Worm (Caenorhabditis elegans) whole organism, young adult: ENCODE data around the gene K08D8.9.

Experiments
- B0019.2 ChIP-seq: fragments of 200-800 bp; sonication (Bioruptor generic); conservative IDR thresholded peaks from 2 replicates; pipeline ENCODE4 v1.3.6; 2022; ENCODE audit warnings: missing genetic modification reagents, missing genetic modification characterization, missing compliant biosample characterization
- B0035.1 ChIP-seq: sonication (generic microtip); optimal IDR thresholded peaks from 2 replicates; lab custom pipeline; 2016; ENCODE audit warnings: missing genetic modification characterization, mild to moderate bottlenecking, missing compliant biosample characterization, missing genotype, missing genetic modification reagents
- B0261.1 ChIP-seq: sonication (generic microtip); optimal IDR thresholded peaks from 2 replicates; lab custom pipeline; 2016; ENCODE audit warnings: mild to moderate bottlenecking, missing genetic modification characterization, moderate library complexity, missing compliant biosample characterization
- C17E4.6 ChIP-seq: fragments of 200-800 bp; sonication (Bioruptor generic); IDR thresholded peaks from 2 replicates; pipeline ENCODE4 v1.3.6; 2022; ENCODE audit warnings: missing genetic modification reagents, missing genetic modification characterization, missing compliant biosample characterization
- F22D6.2 ChIP-seq: sonication (generic microtip); optimal IDR thresholded peaks from 2 replicates; lab custom pipeline; 2016; ENCODE audit warnings: mild to moderate bottlenecking, missing genetic modification characterization, missing compliant biosample characterization
- F23B12.7 ChIP-seq: sonication (generic microtip); optimal IDR thresholded peaks from 2 replicates; lab custom pipeline; 2017; ENCODE audit warnings: missing genetic modification characterization, mild to moderate bottlenecking, missing compliant biosample characterization, antibody characterized with exemption, moderate library complexity; ENCODE audit not compliant: insufficient read depth
- F52B5.7 ChIP-seq: sonication (generic microtip); optimal IDR thresholded peaks from 2 replicates; lab custom pipeline; 2016; ENCODE audit warnings: mild to moderate bottlenecking, missing genetic modification characterization, missing compliant biosample characterization
- F57A8.1 ChIP-seq: fragments of 200-800 bp; sonication (Bioruptor generic); optimal IDR thresholded peaks from 2 replicates; lab custom pipeline; 2018; ENCODE audit warnings: mild to moderate bottlenecking, missing genetic modification characterization, moderate library complexity, missing compliant biosample characterization
- Y53F4B.3 ChIP-seq: fragments of 200-800 bp; sonication (Bioruptor generic); IDR thresholded peaks from 2 replicates; pipeline ENCODE4 v1.3.6; 2022; ENCODE audit warnings: missing genetic modification reagents, missing genetic modification characterization, missing compliant biosample characterization
- Y67H2A.10 ChIP-seq: fragments of 200-800 bp; sonication (Bioruptor generic); conservative IDR thresholded peaks from 2 replicates; pipeline ENCODE4 v1.3.6; 2022; ENCODE audit warnings: missing genetic modification reagents, missing genetic modification characterization, missing compliant biosample characterization
- ZK185.1 ChIP-seq: sonication (generic microtip); optimal IDR thresholded peaks from 2 replicates; lab custom pipeline; 2016; ENCODE audit warnings: mild to moderate bottlenecking, missing genetic modification characterization, missing compliant biosample characterization; ENCODE audit not compliant: poor library complexity, severe bottlenecking
- attf-3 ChIP-seq: fragments of 200-800 bp; sonication (Bioruptor generic); conservative IDR thresholded peaks from 2 replicates; pipeline ENCODE4 v1.3.6; 2022; ENCODE audit warnings: missing genetic modification reagents, missing genetic modification characterization, missing compliant biosample characterization
- cebp-2 ChIP-seq: fragments of 200-800 bp; sonication (Bioruptor generic); IDR thresholded peaks from 2 replicates; pipeline ENCODE4 v1.3.6; 2022; ENCODE audit warnings: missing genetic modification characterization, missing compliant biosample characterization
- ceh-91 ChIP-seq: fragments of 200-800 bp; sonication (Bioruptor generic); IDR thresholded peaks from 2 replicates; pipeline ENCODE4 v1.3.6; 2022; ENCODE audit warnings: missing genetic modification reagents, missing genetic modification characterization, missing compliant biosample characterization
- dpff-1 ChIP-seq: sonication (generic microtip); optimal IDR thresholded peaks from 2 replicates; lab custom pipeline; 2017; ENCODE audit warnings: mild to moderate bottlenecking, missing genetic modification characterization, missing compliant biosample characterization
- dpl-1 ChIP-seq: fragments of 150-350 bp; optimal IDR thresholded peaks from 2 replicates; lab custom pipeline; 2014; ENCODE audit warnings: missing biosample characterization, missing genetic modification reagents, missing genetic modification characterization
- efl-1 ChIP-seq: fragments of 150-350 bp; optimal IDR thresholded peaks from 2 replicates; lab custom pipeline; 2014; ENCODE audit warnings: missing biosample characterization, missing genetic modification reagents, missing genetic modification characterization
- egl-18 ChIP-seq: fragments of 200-800 bp; sonication (Bioruptor generic); IDR thresholded peaks from 2 replicates; pipeline ENCODE4 v1.3.6; 2022; ENCODE audit warnings: missing genetic modification reagents, missing genetic modification characterization, missing compliant biosample characterization
- gei-17 ChIP-seq: fragments of 200-800 bp; sonication (Bioruptor generic); optimal IDR thresholded peaks from 2 replicates; lab custom pipeline; 2018; ENCODE audit warnings: mild to moderate bottlenecking, missing genetic modification characterization, missing compliant biosample characterization
- lsl-1 ChIP-seq: fragments of 200-800 bp; sonication (Bioruptor generic); optimal IDR thresholded peaks from 2 replicates; lab custom pipeline; 2018; ENCODE audit warnings: mild to moderate bottlenecking, missing genetic modification characterization, moderate library complexity, missing compliant biosample characterization
- lsy-27 ChIP-seq: sonication (generic microtip); optimal IDR thresholded peaks from 2 replicates; lab custom pipeline; 2017; ENCODE audit warnings: missing genetic modification characterization, mild to moderate bottlenecking, missing compliant biosample characterization, antibody characterized with exemption, missing genotype, borderline replicate concordance; ENCODE audit not compliant: insufficient read depth
- mxl-1 ChIP-seq: sonication (generic microtip); optimal IDR thresholded peaks from 2 replicates; lab custom pipeline; 2016; ENCODE audit warnings: missing genetic modification characterization, missing compliant biosample characterization
- nfya-1 ChIP-seq: sonication (generic microtip); optimal IDR thresholded peaks from 2 replicates; lab custom pipeline; 2017; ENCODE audit warnings: antibody characterized with exemption, missing compliant biosample characterization, missing genetic modification characterization, borderline replicate concordance; ENCODE audit not compliant: insufficient read depth
- nhr-80 ChIP-seq: sonication (generic microtip); optimal IDR thresholded peaks from 2 replicates; lab custom pipeline; 2016; ENCODE audit warnings: missing genetic modification characterization, missing compliant biosample characterization
- nhr-90 ChIP-seq: sonication (generic microtip); optimal IDR thresholded peaks from 2 replicates; lab custom pipeline; 2016; ENCODE audit warnings: missing genotype, mild to moderate bottlenecking, missing genetic modification characterization, missing compliant biosample characterization
- snpc-1.3 ChIP-seq: sonication (generic microtip); optimal IDR thresholded peaks from 2 replicates; lab custom pipeline; 2017; ENCODE audit warnings: missing genetic modification characterization, mild to moderate bottlenecking, missing compliant biosample characterization, antibody characterized with exemption, moderate library complexity, missing genotype, missing genetic modification reagents; ENCODE audit not compliant: insufficient read depth
- snpc-4 ChIP-seq, 5 experiments: fragments of 150-350 bp in 1 of 5; sonication (generic microtip) in 4 of 5; optimal IDR thresholded peaks; 2 replicates each; lab custom pipeline; 2014 to 2018; ENCODE audit warnings: missing genetic modification characterization in 5 of 5, missing biosample characterization in 3 of 5, antibody characterized with exemption in 2 of 5, mild to moderate bottlenecking in 2 of 5, missing compliant biosample characterization in 2 of 5, missing genotype in 2 of 5, moderate library complexity in 2 of 5, missing genetic modification reagents in 1 of 5
- somi-1 ChIP-seq: fragments of 200-800 bp; sonication (Bioruptor generic); optimal IDR thresholded peaks from 2 replicates; lab custom pipeline; 2018; ENCODE audit warnings: mild to moderate bottlenecking, missing genetic modification characterization, missing compliant biosample characterization
- xnd-1 ChIP-seq: sonication (generic microtip); optimal IDR thresholded peaks from 2 replicates; lab custom pipeline; 2016; ENCODE audit warnings: missing genotype, missing genetic modification reagents, missing genetic modification characterization, missing compliant biosample characterization
- ztf-26 ChIP-seq: sonication (generic microtip); optimal IDR thresholded peaks from 2 replicates; lab custom pipeline; 2017; ENCODE audit warnings: missing genetic modification characterization, missing compliant biosample characterization

Gene K08D8.9

DNA sequence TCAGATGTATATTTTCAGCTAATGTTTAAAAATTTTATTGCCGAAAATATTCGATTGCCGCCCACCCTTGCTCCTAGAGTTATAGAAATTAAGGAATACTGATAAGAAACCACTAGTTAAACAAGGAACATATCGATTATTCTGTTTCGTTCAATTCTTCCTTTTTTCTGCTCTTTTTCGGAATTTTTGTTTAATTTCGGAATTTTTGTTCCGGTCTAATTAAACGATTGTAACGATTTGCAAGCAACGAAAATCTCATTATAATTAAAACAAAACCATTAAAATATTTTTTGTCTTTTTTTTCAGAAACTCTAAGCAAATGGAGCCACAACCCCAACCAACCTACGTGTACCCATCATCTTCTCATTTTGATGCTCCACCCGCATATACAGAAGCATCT lies 7.3 kb upstream of the K08D8.9 start, which contains the start of gene K08D8.1:
Gene K08D8.1, plus strand, starts transcription at position 301 of the 400 bp plus-strand sequence.
- TF ChIP-seq F23B12.7 (tag; lab: Kevin White, UChicago) (no peak), lsl-1 (GFP tag; lab: Kevin White, UChicago) (no peak), attf-3 (GFP tag; lab: Robert Waterston, UW) (no peak), lsy-27 (tag; lab: Kevin White, UChicago) (no peak), dpl-1 (GFP tag; lab: Kevin White, UChicago) (no peak), snpc-1.3 (tag; lab: Kevin White, UChicago) (no peak), B0035.1 (tag; lab: Kevin White, UChicago) (no peak), snpc-4 (GFP tag; optimal IDR thresholded peaks at IDR 0.05; lab: Kevin White, UChicago) (no peak), snpc-4 (tag; optimal IDR thresholded peaks at IDR 0.05; lab: Kevin White, UChicago) (no peak), xnd-1 (no peak), C17E4.6 (GFP tag; lab: Robert Waterston, UW) (no peak), efl-1 (GFP tag; lab: Kevin White, UChicago) (no peak), nfya-1 (no peak)

DNA sequence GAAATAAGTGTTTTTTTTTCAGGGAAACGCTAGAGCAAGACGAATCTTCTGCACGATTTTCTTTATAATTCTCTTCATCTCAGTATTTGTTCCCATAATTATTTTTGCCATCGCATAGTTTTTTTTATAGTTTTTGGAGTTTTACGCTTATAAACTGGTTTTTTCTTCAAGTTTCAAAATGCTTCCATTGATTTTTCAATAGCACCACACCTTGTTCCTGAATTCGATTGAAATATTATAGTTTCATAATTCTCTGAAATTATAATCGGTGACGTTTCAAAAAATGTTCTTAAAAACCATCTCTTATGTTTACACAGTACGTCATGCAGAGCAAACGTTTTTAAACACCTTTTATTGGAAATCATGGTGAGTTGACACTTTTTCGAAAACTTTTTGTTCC lies 6.3 kb upstream of the K08D8.9 start, which contains the start of gene K08D8.12:
Gene K08D8.12, plus strand, starts transcription at position 301 of the 400 bp plus-strand sequence.
- TF ChIP-seq egl-18 (GFP tag; lab: Robert Waterston, UW): no peak
- no peak for TF ChIP-seq F57A8.1 (GFP tag; lab: Kevin White, UChicago)
- no peak for TF ChIP-seq B0019.2 (GFP tag; lab: Robert Waterston, UW)
- no peak for TF ChIP-seq ceh-91
- no peak for TF ChIP-seq Y67H2A.10 (GFP tag; lab: Robert Waterston, UW)
- TF ChIP-seq B0261.1: no peak
- no peak for TF ChIP-seq gei-17 (GFP tag; lab: Kevin White, UChicago)
- no peak for TF ChIP-seq nhr-80 (tag; lab: Kevin White, UChicago)
- TF ChIP-seq dpff-1: no peak
- no peak for TF ChIP-seq ZK185.1 (tag; lab: Kevin White, UChicago)
- TF ChIP-seq F22D6.2: no peak
- no peak for TF ChIP-seq mxl-1
- TF ChIP-seq ztf-26 (tag; lab: Kevin White, UChicago): no peak
- TF ChIP-seq snpc-4 (GFP tag; optimal IDR thresholded peaks at IDR 0.05; lab: Kevin White, UChicago): no peak
- no peak for TF ChIP-seq snpc-4 (tag; optimal IDR thresholded peaks at IDR 0.05; lab: Kevin White, UChicago)

DNA sequence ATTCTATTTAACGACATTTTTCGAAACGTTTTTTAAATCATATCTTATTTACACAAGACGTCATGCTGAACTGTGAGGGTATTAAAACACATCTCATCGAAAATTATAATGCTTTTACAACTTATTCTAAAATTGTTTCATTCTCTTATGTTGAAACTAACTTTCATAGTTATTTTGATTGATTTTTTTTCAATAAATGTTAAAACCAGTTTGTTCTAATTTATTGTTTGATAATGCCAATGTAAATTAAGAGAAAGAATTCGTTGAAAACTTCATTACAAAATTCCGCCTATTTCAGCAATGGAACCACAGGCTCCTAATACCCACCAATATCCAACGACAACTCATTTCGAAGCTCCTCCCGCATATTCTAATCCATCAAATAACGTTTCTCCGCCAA lies 4.5 kb upstream of the K08D8.9 start, which contains the start of gene K08D8.11:
Gene K08D8.11, plus strand, starts transcription at position 301 of the 400 bp plus-strand sequence.
- TF ChIP-seq Y53F4B.3 (GFP tag; lab: Robert Waterston, UW): no peak
- TF ChIP-seq somi-1 (GFP tag; lab: Kevin White, UChicago): no peak
- TF ChIP-seq cebp-2 (GFP tag; lab: Robert Waterston, UW): no peak
- TF ChIP-seq xnd-1: no peak
- TF ChIP-seq nhr-90 (tag; lab: Kevin White, UChicago): no peak
- TF ChIP-seq, all 124 proteins: peak for 0

DNA sequence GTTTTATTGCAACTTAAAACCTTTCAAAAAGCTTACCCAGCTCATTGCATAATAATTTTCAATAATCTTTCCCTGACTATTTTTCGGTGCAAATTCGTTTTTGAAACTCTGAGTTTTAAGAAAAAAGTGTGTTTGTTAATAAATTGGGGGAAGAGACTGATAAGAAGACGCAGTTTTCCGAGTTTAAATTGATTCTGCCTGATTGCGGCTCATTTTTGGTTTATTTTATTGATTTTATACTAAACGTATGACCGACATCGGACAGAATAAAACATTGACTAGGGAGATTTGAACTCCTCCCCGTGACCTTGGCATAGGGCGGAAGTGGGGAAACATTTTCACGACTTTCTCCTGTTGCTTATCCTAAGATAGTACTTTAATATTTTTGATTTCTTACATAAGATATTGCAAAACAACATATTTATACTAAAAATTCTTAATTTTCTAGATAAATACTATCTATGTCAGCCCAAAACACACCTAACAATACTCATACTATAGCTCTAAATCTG lies 3.1 kb upstream of the K08D8.9 start, which contains the start of gene K08D8.7:
Gene K08D8.7, plus strand, starts transcription at position 462 of the 512 bp plus-strand sequence.
- TF ChIP-seq F52B5.7 (tag; lab: Kevin White, UChicago) (no peak), nhr-80 (tag; lab: Kevin White, UChicago) (peak; percentile 21)
